Fruit fly (Drosophila melanogaster) whole organism, prepupa: ENCODE data around the gene CG8319.
A peak's percentile ranks its signal among the peaks of the same experiment; 100 is the strongest.

Experiments
- Eip78C ChIP-seq: fragments of 200-800 bp; sonication (Bioruptor generic); peaks from one replicate; lab custom pipeline; 2016; ENCODE audit warnings: missing biosample characterization, missing genetic modification characterization
- Smox ChIP-seq: fragments of 200-800 bp; sonication (Bioruptor generic); optimal IDR thresholded peaks from 3 replicates; lab custom pipeline; 2016; ENCODE audit warnings: missing biosample characterization, missing genetic modification characterization
- cyc ChIP-seq: fragments of 200-800 bp; sonication (Bioruptor generic); optimal IDR thresholded peaks from 3 replicates; lab custom pipeline; 2016; ENCODE audit warnings: missing biosample characterization, missing genetic modification characterization
- svp ChIP-seq: fragments of 200-800 bp; sonication (Bioruptor generic); peaks from one replicate; lab custom pipeline; 2016; ENCODE audit warnings: missing biosample characterization, missing genetic modification characterization

- TF ChIP-seq cyc (peak; percentile 63), Eip78C (peak; percentile 89), svp (GFP tag; lab: Kevin White, UChicago) (no peak), Smox (GFP tag; lab: Kevin White, UChicago) (peak; percentile 66)
Observed at dm6 chr3R:9626880-9627401, at the start of gene CG8319, which contains the start of gene CG9427.
